Fruit fly (Drosophila melanogaster) whole organism, pupa: ENCODE measurements around the gene vn.

Source experiments
- CG10348 ChIP-seq: fragments of 200-800 bp; sonication (Bioruptor generic); IDR thresholded peaks from 2 replicates; pipeline ENCODE4 v1.3.6; 2022; ENCODE audit warnings: missing biosample characterization, missing genetic modification characterization
- CG12605 ChIP-seq: fragments of 200-800 bp; sonication (Bioruptor generic); IDR thresholded peaks from 2 replicates; pipeline ENCODE4 v1.3.6; 2022; ENCODE audit warnings: missing biosample characterization, missing genetic modification characterization
- CG13204 ChIP-seq: fragments of 200-800 bp; sonication (Bioruptor generic); optimal IDR thresholded peaks from 2 replicates; lab custom pipeline; 2018; ENCODE audit warnings: missing biosample characterization, mild to moderate bottlenecking, missing genetic modification characterization, moderate library complexity
- CG14655 ChIP-seq: fragments of 200-800 bp; sonication (Bioruptor generic); optimal IDR thresholded peaks from 3 replicates; lab custom pipeline; 2017; ENCODE audit warnings: mild to moderate bottlenecking, missing biosample characterization, missing genetic modification reagents, missing genetic modification characterization
- CG15710 ChIP-seq: fragments of 200-800 bp; sonication (Bioruptor generic); optimal IDR thresholded peaks from 2 replicates; lab custom pipeline; 2018; ENCODE audit warnings: missing biosample characterization, mild to moderate bottlenecking, missing genetic modification characterization, moderate library complexity
- CG17806 ChIP-seq: fragments of 200-800 bp; sonication (Bioruptor generic); optimal IDR thresholded peaks from 2 replicates; lab custom pipeline; 2018; ENCODE audit warnings: missing biosample characterization, mild to moderate bottlenecking, missing genetic modification characterization, moderate library complexity
- CG32121 ChIP-seq: fragments of 200-800 bp; sonication (Bioruptor generic); IDR thresholded peaks from 2 replicates; pipeline ENCODE4 v1.3.6; 2022; ENCODE audit warnings: missing biosample characterization, missing genetic modification characterization
- CG34367 ChIP-seq: fragments of 200-800 bp; sonication (Bioruptor generic); optimal IDR thresholded peaks from 2 replicates; lab custom pipeline; 2018; ENCODE audit warnings: missing biosample characterization, mild to moderate bottlenecking, missing genetic modification characterization
- CG4496 ChIP-seq: fragments of 200-800 bp; sonication (Bioruptor generic); IDR thresholded peaks from 3 replicates; pipeline ENCODE4 v1.3.6; 2022; ENCODE audit warnings: missing biosample characterization, missing genetic modification characterization
- CG8159 ChIP-seq: fragments of 200-800 bp; sonication (Bioruptor generic); optimal IDR thresholded peaks from 3 replicates; lab custom pipeline; 2018; ENCODE audit warnings: missing biosample characterization, mild to moderate bottlenecking, missing genetic modification characterization, moderate library complexity
- CG8301 ChIP-seq: fragments of 200-800 bp; sonication (Bioruptor generic); optimal IDR thresholded peaks from 2 replicates; lab custom pipeline; 2018; ENCODE audit warnings: missing biosample characterization, mild to moderate bottlenecking, missing genetic modification characterization
- CG9948 ChIP-seq: fragments of 200-800 bp; sonication (Bioruptor generic); optimal IDR thresholded peaks from 2 replicates; lab custom pipeline; 2018; ENCODE audit warnings: missing biosample characterization, mild to moderate bottlenecking, missing genetic modification characterization, moderate library complexity
- EcR ChIP-seq: fragments of 200-800 bp; sonication (Bioruptor generic); optimal IDR thresholded peaks from 3 replicates; lab custom pipeline; 2019; ENCODE audit warnings: missing biosample characterization, missing genetic modification characterization, mild to moderate bottlenecking, moderate library complexity, missing genetic modification reagents
- Ets98B ChIP-seq: fragments of 200-800 bp; sonication (Bioruptor generic); IDR thresholded peaks from 2 replicates; pipeline ENCODE4 v1.3.6; 2022; ENCODE audit warnings: missing biosample characterization, missing genetic modification characterization
- Pif1A ChIP-seq: fragments of 200-800 bp; sonication (Bioruptor generic); optimal IDR thresholded peaks from 3 replicates; lab custom pipeline; 2016; ENCODE audit warnings: missing biosample characterization, missing genetic modification characterization
- Pif1B ChIP-seq: fragments of 200-800 bp; sonication (Bioruptor generic); optimal IDR thresholded peaks from 3 replicates; lab custom pipeline; 2016; ENCODE audit warnings: missing biosample characterization, missing genetic modification characterization
- Snoo ChIP-seq: fragments of 200-800 bp; sonication (Bioruptor generic); optimal IDR thresholded peaks from 3 replicates; lab custom pipeline; 2017; ENCODE audit warnings: missing biosample characterization, mild to moderate bottlenecking, missing genetic modification characterization, inconsistent platforms
- fd96Ca ChIP-seq: fragments of 200-800 bp; sonication (Bioruptor generic); IDR thresholded peaks from 3 replicates; pipeline ENCODE4 v1.3.6; 2022; ENCODE audit warnings: missing biosample characterization, missing genetic modification characterization
- gl ChIP-seq: fragments of 200-800 bp; sonication (Bioruptor generic); optimal IDR thresholded peaks from 2 replicates; lab custom pipeline; 2018; ENCODE audit warnings: missing biosample characterization, mild to moderate bottlenecking, missing genetic modification characterization
- rn ChIP-seq: fragments of 200-800 bp; sonication (Bioruptor generic); IDR thresholded peaks from 2 replicates; pipeline ENCODE4 v1.3.6; 2022; ENCODE audit warnings: missing biosample characterization, missing genetic modification characterization

vn gene

dm6 chr3L:5789663-5790062 lies 55.8 kb downstream of the vn start:
- peak; percentile 18 for TF ChIP-seq CG17806 (tag; lab: Kevin White, UChicago)
- TF ChIP-seq Ets98B (GFP tag; lab: Robert Waterston, UW), result peak; percentile 32; the same call in 1 of the 2 replicates
- no peak for TF ChIP-seq EcR
- no peak for TF ChIP-seq Pif1A
- TF ChIP-seq CG12605 (GFP tag; lab: Robert Waterston, UW), result peak; percentile 67
- no peak for TF ChIP-seq Pif1B (GFP tag; lab: Kevin White, UChicago)
- TF ChIP-seq CG13204 (GFP tag; lab: Kevin White, UChicago), result no peak

dm6 chr3L:5788823-5789222 lies 56.6 kb downstream of the vn start:
- TF ChIP-seq CG34367 (tag; lab: Kevin White, UChicago), result no peak
- TF ChIP-seq CG32121 (GFP tag; lab: Robert Waterston, UW), result no peak
- no peak for TF ChIP-seq CG14655 (GFP tag; lab: Kevin White, UChicago)
- no peak for TF ChIP-seq Pif1A
- no peak for TF ChIP-seq Ets98B (GFP tag; lab: Robert Waterston, UW)
- no peak for TF ChIP-seq CG4496 (GFP tag; lab: Robert Waterston, UW)
- no peak for TF ChIP-seq CG9948 (tag; lab: Kevin White, UChicago)
- no peak for TF ChIP-seq fd96Ca
- TF ChIP-seq Pif1B (GFP tag; lab: Kevin White, UChicago), result no peak
- no peak for TF ChIP-seq CG12605 (GFP tag; lab: Robert Waterston, UW)
- TF ChIP-seq CG8159 (tag; lab: Kevin White, UChicago), result no peak
- TF ChIP-seq CG15710 (tag; lab: Kevin White, UChicago), result no peak

dm6 chr3L:5787476-5787875 lies 58.0 kb downstream of the vn start:
- no peak for TF ChIP-seq CG13204 (GFP tag; lab: Kevin White, UChicago)
- TF ChIP-seq CG15710 (tag; lab: Kevin White, UChicago), result no peak
- no peak for TF ChIP-seq Ets98B (GFP tag; lab: Robert Waterston, UW)
- TF ChIP-seq CG9948 (tag; lab: Kevin White, UChicago), result no peak

- TF ChIP-seq CG13204 (GFP tag; lab: Kevin White, UChicago) (no peak), CG15710 (tag; lab: Kevin White, UChicago) (no peak), CG4496 (GFP tag; lab: Robert Waterston, UW) (0 out of 3 replicates have a peak, but pooled peaks have one; percentile 36), CG34367 (tag; lab: Kevin White, UChicago) (no peak), CG14655 (GFP tag; lab: Kevin White, UChicago) (no peak)
Observed at dm6 chr3L:5786604-5787003, 58.9 kb downstream of the vn start, which contains the start of gene Cralbp. TSS of gene Cralbp (minus strand) at chr3L:5786718.

dm6 chr3L:5785237-5786062 lies 60.0 kb downstream of the vn start:
- TF ChIP-seq CG32121 (GFP tag; lab: Robert Waterston, UW), result 0 out of 2 replicates have a peak, but pooled peaks have one; percentile 9
- no peak for TF ChIP-seq fd96Ca
- no peak for TF ChIP-seq gl
- 0 out of 2 replicates have a peak, but pooled peaks have one; percentile 30 for TF ChIP-seq CG12605 (GFP tag; lab: Robert Waterston, UW)
- TF ChIP-seq CG10348 (GFP tag; lab: Robert Waterston, UW), result no peak
- no peak for TF ChIP-seq Pif1A
- peak; percentile 43; the same call in 1 of the 3 replicates for TF ChIP-seq CG4496 (GFP tag; lab: Robert Waterston, UW)
- no peak for TF ChIP-seq rn (GFP tag; lab: Robert Waterston, UW)
- no peak for TF ChIP-seq CG8159 (tag; lab: Kevin White, UChicago)
- TF ChIP-seq CG15710 (tag; lab: Kevin White, UChicago), result no peak

- TF ChIP-seq Snoo (tag; lab: Kevin White, UChicago) (no peak), CG14655 (GFP tag; lab: Kevin White, UChicago) (no peak), Pif1A (no peak), CG12605 (GFP tag; lab: Robert Waterston, UW) (no peak), CG4496 (GFP tag; lab: Robert Waterston, UW) (no peak), Ets98B (GFP tag; lab: Robert Waterston, UW) (no peak), EcR (no peak), CG17806 (tag; lab: Kevin White, UChicago) (no peak), CG8159 (tag; lab: Kevin White, UChicago) (no peak), CG9948 (tag; lab: Kevin White, UChicago) (no peak), CG10348 (GFP tag; lab: Robert Waterston, UW) (no peak), fd96Ca (no peak), rn (GFP tag; lab: Robert Waterston, UW) (no peak), CG8301 (tag; lab: Kevin White, UChicago) (no peak), gl (no peak), CG15710 (tag; lab: Kevin White, UChicago) (no peak), CG34367 (tag; lab: Kevin White, UChicago) (no peak), Pif1B (GFP tag; lab: Kevin White, UChicago) (no peak)
- TF ChIP-seq, all 21 proteins: peak for 0
Observed at dm6 chr3L:5779476-5780401, 65.7 kb downstream of the vn start, which contains the start of the genes Myt1, PGRP-LD and Pmi. TSS of gene Myt1 (minus strand) at chr3L:5779591. TSS of gene PGRP-LD (plus strand) at chr3L:5780051. TSS of gene Pmi (plus strand) at chr3L:5780051.
